Worm (Caenorhabditis elegans) whole organism, L3 larva: ENCODE results near the gene lec-1.

Experiments
- R02D3.7 ChIP-seq: fragments of 150-350 bp; optimal IDR thresholded peaks from 2 replicates; lab custom pipeline; 2014; ENCODE audit warnings: missing biosample characterization, missing genetic modification characterization
- jun-1 ChIP-seq: fragments of 150-350 bp; optimal IDR thresholded peaks from 2 replicates; lab custom pipeline; 2014; ENCODE audit warnings: missing biosample characterization, missing genetic modification reagents, missing genetic modification characterization
- nhr-12 ChIP-seq: fragments of 150-350 bp; optimal IDR thresholded peaks from 2 replicates; lab custom pipeline; 2014; ENCODE audit warnings: missing biosample characterization, missing genetic modification characterization
- nhr-67 ChIP-seq: fragments of 150-350 bp; optimal IDR thresholded peaks from 2 replicates; lab custom pipeline; 2014; ENCODE audit warnings: missing biosample characterization, missing genetic modification characterization
- pqm-1 ChIP-seq: fragments of 150-350 bp; optimal IDR thresholded peaks from 2 replicates; lab custom pipeline; 2017; ENCODE audit warnings: missing biosample characterization, missing genetic modification characterization, inconsistent platforms
- zag-1 ChIP-seq: fragments of 150-350 bp; optimal IDR thresholded peaks from 2 replicates; lab custom pipeline; 2014; ENCODE audit warnings: missing biosample characterization, missing genetic modification characterization
- ztf-11 ChIP-seq: fragments of 150-350 bp; optimal IDR thresholded peaks from 2 replicates; lab custom pipeline; 2014; ENCODE audit warnings: missing biosample characterization, missing genetic modification characterization

DNA sequence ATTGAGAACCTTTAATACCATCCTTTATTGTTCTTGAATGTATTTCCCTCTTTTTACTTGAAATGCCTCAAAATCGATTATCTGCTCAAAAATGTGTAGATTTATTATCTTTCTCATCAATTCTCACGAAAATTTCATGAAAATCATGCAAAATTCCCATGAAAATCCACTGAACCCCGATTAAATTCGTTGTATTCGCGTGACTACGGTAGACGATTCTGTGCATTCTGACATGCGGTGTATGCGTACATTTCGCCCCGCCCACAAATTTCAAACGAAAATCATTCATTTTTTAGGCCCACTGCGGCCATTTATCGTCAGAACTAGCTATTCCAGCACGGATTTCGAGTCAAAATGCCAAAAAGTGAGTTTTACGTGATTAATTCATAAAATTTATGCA is 49.7 kb downstream of the lec-1 start, which contains the start of gene F15D4.5:
- no peak for TF ChIP-seq jun-1 (tag; lab: Kevin White, UChicago)
- TF ChIP-seq zag-1 (tag; lab: Kevin White, UChicago) = no peak
- no peak for TF ChIP-seq nhr-67
- TF ChIP-seq R02D3.7 (tag; lab: Kevin White, UChicago) = no peak
- no peak for TF ChIP-seq pqm-1
- TF ChIP-seq ztf-11 = no peak
- no peak for TF ChIP-seq nhr-12 (tag; lab: Kevin White, UChicago)
